Fruit fly (Drosophila melanogaster) whole organism, embryonic: ENCODE results near the gene HisCl1.

ENCODE experiments used
- Ada2b ChIP-seq: fragments of 200-800 bp; sonication (Bioruptor generic); IDR thresholded peaks from 2 replicates; pipeline ENCODE4 v1.3.6; 2022; ENCODE audit warnings: missing biosample characterization, missing genetic modification characterization
- Aef1 ChIP-seq: fragments of 200-800 bp; sonication (Bioruptor generic); IDR thresholded peaks from 3 replicates; pipeline ENCODE4 v1.3.6; 2022; ENCODE audit warnings: missing biosample characterization, missing genetic modification characterization
- Asciz ChIP-seq: fragments of 200-800 bp; sonication (Bioruptor generic); optimal IDR thresholded peaks from 2 replicates; lab custom pipeline; 2017; ENCODE audit warnings: missing biosample characterization, mild to moderate bottlenecking, missing genetic modification characterization, missing genetic modification reagents
- CG10267 ChIP-seq: fragments of 200-800 bp; sonication (Bioruptor generic); optimal IDR thresholded peaks from 2 replicates; lab custom pipeline; 2018; ENCODE audit warnings: missing biosample characterization, mild to moderate bottlenecking, missing genetic modification characterization, moderate library complexity
- CG10366 ChIP-seq: fragments of 200-800 bp; sonication (Bioruptor generic); IDR thresholded peaks from 2 replicates; pipeline ENCODE4 v1.3.6; 2022; ENCODE audit warnings: missing biosample characterization, missing genetic modification characterization
- CG10462 ChIP-seq: fragments of 200-800 bp; sonication (Bioruptor generic); optimal IDR thresholded peaks from 2 replicates; lab custom pipeline; 2016; ENCODE audit warnings: missing biosample characterization, missing genetic modification characterization
- CG11247 ChIP-seq: fragments of 200-800 bp; sonication (Bioruptor generic); IDR thresholded peaks from 2 replicates; pipeline ENCODE4 v1.3.6; 2022; ENCODE audit warnings: missing biosample characterization, missing genetic modification characterization
- CG15696 ChIP-seq: fragments of 200-800 bp; sonication (Bioruptor generic); optimal IDR thresholded peaks from 2 replicates; lab custom pipeline; 2019; ENCODE audit warnings: missing biosample characterization, mild to moderate bottlenecking, missing genetic modification characterization, moderate library complexity
- CG1603 ChIP-seq: fragments of 200-800 bp; sonication (Bioruptor generic); optimal IDR thresholded peaks from 2 replicates; lab custom pipeline; 2019; ENCODE audit warnings: missing biosample characterization, mild to moderate bottlenecking, missing genetic modification characterization, moderate library complexity
- CG1832 ChIP-seq: fragments of 200-800 bp; sonication (Bioruptor generic); optimal IDR thresholded peaks from 2 replicates; lab custom pipeline; 2017; ENCODE audit warnings: missing biosample characterization, mild to moderate bottlenecking, missing genetic modification characterization, inconsistent platforms
- CG18476 ChIP-seq: fragments of 200-800 bp; sonication (Bioruptor generic); optimal IDR thresholded peaks from 2 replicates; lab custom pipeline; 2016; ENCODE audit warnings: missing biosample characterization, mild to moderate bottlenecking, missing genetic modification characterization
- CG32532 ChIP-seq: fragments of 200-800 bp; sonication (Bioruptor generic); IDR thresholded peaks from 2 replicates; pipeline ENCODE4 v1.3.6; 2022; ENCODE audit warnings: missing biosample characterization, missing genetic modification characterization
- CG32767 ChIP-seq: fragments of 200-800 bp; sonication (Bioruptor generic); IDR thresholded peaks from 2 replicates; pipeline ENCODE4 v1.3.6; 2022; ENCODE audit warnings: missing biosample characterization, missing genetic modification characterization
- CG32772 ChIP-seq: fragments of 200-800 bp; sonication (Bioruptor generic); IDR thresholded peaks from 2 replicates; pipeline ENCODE4 v1.3.6; 2022; ENCODE audit warnings: missing biosample characterization, missing genetic modification characterization
- CG3838 ChIP-seq: fragments of 200-800 bp; sonication (Bioruptor generic); optimal IDR thresholded peaks from 3 replicates; lab custom pipeline; 2016; ENCODE audit warnings: missing biosample characterization, missing genetic modification characterization
- CG4820 ChIP-seq: fragments of 200-800 bp; sonication (Bioruptor generic); optimal IDR thresholded peaks from 3 replicates; lab custom pipeline; 2016; ENCODE audit warnings: missing biosample characterization, missing genetic modification characterization
- CG7745 ChIP-seq: fragments of 200-800 bp; sonication (Bioruptor generic); optimal IDR thresholded peaks from 2 replicates; lab custom pipeline; 2018; ENCODE audit warnings: missing biosample characterization, mild to moderate bottlenecking, missing genetic modification characterization, moderate library complexity
- CG8765 ChIP-seq: fragments of 200-800 bp; sonication (Bioruptor generic); IDR thresholded peaks from 2 replicates; pipeline ENCODE4 v1.3.6; 2022; ENCODE audit warnings: missing biosample characterization, missing genetic modification characterization
- CG8944 ChIP-seq: fragments of 200-800 bp; sonication (Bioruptor generic); optimal IDR thresholded peaks from 3 replicates; lab custom pipeline; 2016; ENCODE audit warnings: missing biosample characterization, missing genetic modification characterization
- Camta ChIP-seq: fragments of 200-800 bp; sonication (Bioruptor generic); optimal IDR thresholded peaks from 2 replicates; lab custom pipeline; 2016; ENCODE audit warnings: missing biosample characterization, missing genetic modification characterization
- Chrac-16 ChIP-seq: fragments of 200-800 bp; sonication (Bioruptor generic); optimal IDR thresholded peaks from 3 replicates; lab custom pipeline; 2016; ENCODE audit warnings: missing biosample characterization, missing genetic modification characterization
- Dip3 ChIP-seq: fragments of 200-800 bp; sonication (Bioruptor generic); optimal IDR thresholded peaks from 3 replicates; lab custom pipeline; 2016; ENCODE audit warnings: missing biosample characterization, missing genetic modification characterization
- Fer1 ChIP-seq: fragments of 200-800 bp; sonication (Bioruptor generic); optimal IDR thresholded peaks from 2 replicates; lab custom pipeline; 2017; ENCODE audit warnings: missing biosample characterization, mild to moderate bottlenecking, missing genetic modification characterization
- H2.0 ChIP-seq: fragments of 200-800 bp; sonication (Bioruptor generic); IDR thresholded peaks from 2 replicates; pipeline ENCODE4 v1.3.6; 2022; ENCODE audit warnings: missing biosample characterization, missing genetic modification characterization
- HHEX ChIP-seq: fragments of 200-800 bp; sonication (Bioruptor generic); optimal IDR thresholded peaks from 3 replicates; lab custom pipeline; 2017; ENCODE audit warnings: missing biosample characterization, mild to moderate bottlenecking, missing genetic modification characterization, missing genetic modification reagents
- HLHmδ ChIP-seq: fragments of 200-800 bp; sonication (Bioruptor generic); optimal IDR thresholded peaks from 2 replicates; lab custom pipeline; 2018; ENCODE audit warnings: missing biosample characterization, mild to moderate bottlenecking, missing genetic modification characterization, moderate library complexity
- Lhr ChIP-seq: fragments of 200-800 bp; sonication (Bioruptor generic); optimal IDR thresholded peaks from 3 replicates; lab custom pipeline; 2017; ENCODE audit warnings: mild to moderate bottlenecking, missing biosample characterization, missing genetic modification reagents, missing genetic modification characterization
- MTF-1 ChIP-seq: fragments of 200-800 bp; sonication (Bioruptor generic); optimal IDR thresholded peaks from 2 replicates; lab custom pipeline; 2018; ENCODE audit warnings: missing biosample characterization, mild to moderate bottlenecking, missing genetic modification characterization, borderline replicate concordance
- Vsx1 ChIP-seq: fragments of 200-800 bp; sonication (Bioruptor generic); optimal IDR thresholded peaks from 2 replicates; lab custom pipeline; 2017; ENCODE audit warnings: missing biosample characterization, mild to moderate bottlenecking, missing genetic modification characterization, missing genetic modification reagents
- Xbp1 ChIP-seq: fragments of 200-800 bp; sonication (Bioruptor generic); optimal IDR thresholded peaks from 3 replicates; lab custom pipeline; 2016; ENCODE audit warnings: missing biosample characterization, mild to moderate bottlenecking, missing genetic modification characterization
- Xrp1 ChIP-seq: fragments of 200-800 bp; sonication (Bioruptor generic); IDR thresholded peaks from 2 replicates; pipeline ENCODE4 v1.3.6; 2022; ENCODE audit warnings: missing biosample characterization, missing genetic modification characterization
- YL-1 ChIP-seq: fragments of 200-800 bp; sonication (Bioruptor generic); optimal IDR thresholded peaks from 3 replicates; lab custom pipeline; 2017; ENCODE audit warnings: missing biosample characterization, mild to moderate bottlenecking, missing genetic modification characterization
- ato ChIP-seq: fragments of 200-800 bp; sonication (Bioruptor generic); IDR thresholded peaks from 2 replicates; pipeline ENCODE4 v1.3.6; 2022; ENCODE audit warnings: missing biosample characterization, missing genetic modification characterization; ENCODE audit not compliant: partially characterized antibody
- az2 ChIP-seq: fragments of 200-800 bp; sonication (Bioruptor generic); optimal IDR thresholded peaks from 3 replicates; lab custom pipeline; 2016; ENCODE audit warnings: missing biosample characterization, missing genetic modification characterization
- bigmax ChIP-seq: fragments of 200-800 bp; sonication (Bioruptor generic); optimal IDR thresholded peaks from 2 replicates; lab custom pipeline; 2018; ENCODE audit warnings: missing biosample characterization, mild to moderate bottlenecking, missing genetic modification characterization
- br ChIP-seq: fragments of >200 bp; optimal IDR thresholded peaks from 2 replicates; lab custom pipeline; 2017
- cato ChIP-seq: fragments of 200-800 bp; sonication (Bioruptor generic); optimal IDR thresholded peaks from 2 replicates; lab custom pipeline; 2016; ENCODE audit warnings: missing biosample characterization, missing genetic modification characterization, borderline replicate concordance
- cg ChIP-seq: fragments of 200-800 bp; sonication (Bioruptor generic); optimal IDR thresholded peaks from 3 replicates; lab custom pipeline; 2019; ENCODE audit warnings: missing biosample characterization, mild to moderate bottlenecking, missing genetic modification characterization, moderate library complexity
- dan ChIP-seq: fragments of 200-800 bp; sonication (Bioruptor generic); IDR thresholded peaks from 2 replicates; pipeline ENCODE4 v1.3.6; 2022; ENCODE audit warnings: missing biosample characterization, missing genetic modification characterization
- dimm ChIP-seq: fragments of 200-800 bp; sonication (Bioruptor generic); IDR thresholded peaks from 2 replicates; pipeline ENCODE4 v1.3.6; 2022; ENCODE audit warnings: missing biosample characterization, missing genetic modification characterization
- dm ChIP-seq: fragments of 200-800 bp; sonication (Bioruptor generic); optimal IDR thresholded peaks from 3 replicates; lab custom pipeline; 2016; ENCODE audit warnings: missing biosample characterization, missing genetic modification characterization
- dmrt99B ChIP-seq: fragments of 200-800 bp; sonication (Bioruptor generic); optimal IDR thresholded peaks from 2 replicates; lab custom pipeline; 2018; ENCODE audit warnings: missing biosample characterization, mild to moderate bottlenecking, missing genetic modification characterization, moderate library complexity
- en ChIP-seq: fragments of 200-800 bp; sonication (Bioruptor generic); optimal IDR thresholded peaks from 2 replicates; lab custom pipeline; 2016; ENCODE audit warnings: missing biosample characterization, missing genetic modification characterization
- fru ChIP-seq: fragments of >200 bp; optimal IDR thresholded peaks from 2 replicates; lab custom pipeline; 2017
- gfzf ChIP-seq: fragments of 200-800 bp; sonication (Bioruptor generic); optimal IDR thresholded peaks from 2 replicates; lab custom pipeline; 2016; ENCODE audit warnings: missing biosample characterization, mild to moderate bottlenecking, missing genetic modification characterization, moderate library complexity
- kni ChIP-seq: fragments of 200-800 bp; sonication (Bioruptor generic); optimal IDR thresholded peaks from 3 replicates; lab custom pipeline; 2017; ENCODE audit warnings: mild to moderate bottlenecking, missing biosample characterization, missing genetic modification reagents, missing genetic modification characterization
- sr ChIP-seq: fragments of 200-800 bp; sonication (Bioruptor generic); IDR thresholded peaks from 3 replicates; pipeline ENCODE4 v1.3.6; 2022; ENCODE audit warnings: missing biosample characterization, missing genetic modification characterization
- tll ChIP-seq, 2 experiments: fragments of 200-800 bp in 1 of 2; fragments of >200 bp in 1 of 2; sonication (Bioruptor generic) in 1 of 2; optimal IDR thresholded peaks; 2 replicates each; lab custom pipeline; 2017 to 2019; ENCODE audit warnings: missing biosample characterization in 2 of 2, missing genetic modification characterization in 2 of 2, mild to moderate bottlenecking in 1 of 2, moderate library complexity in 1 of 2
- unc-4 ChIP-seq: fragments of 200-800 bp; sonication (Bioruptor generic); IDR thresholded peaks from 2 replicates; pipeline ENCODE4 v1.3.6; 2022; ENCODE audit warnings: missing biosample characterization, missing genetic modification characterization; ENCODE audit not compliant: partially characterized antibody
- vfl ChIP-seq: fragments of 200-800 bp; sonication (Bioruptor generic); optimal IDR thresholded peaks from 2 replicates; lab custom pipeline; 2016; ENCODE audit warnings: missing biosample characterization, missing genetic modification characterization

HisCl1 gene

dm6 chr3R:11818930-11819639, 32.1 kb downstream of the HisCl1 start, which contains the start of the genes COX5A and glo (continued):
- TF ChIP-seq Xbp1 (GFP tag; lab: Kevin White, UChicago) (peak; percentile 87), gfzf (GFP tag; lab: Kevin White, UChicago) (peak; percentile 91), CG18476 (peak; percentile 50), CG10267 (tag; lab: Kevin White, UChicago) (peak; percentile 85), H2.0 (peak; percentile 64; the same call in 1 of the 2 replicates), Fer1 (peak; percentile 69), CG32532 (GFP tag; lab: Robert Waterston, UW) (peak; percentile 88), CG4820 (GFP tag; lab: Kevin White, UChicago) (peak; percentile 71), Chrac-16 (GFP tag; lab: Kevin White, UChicago) (peak; percentile 83), bigmax (no peak), dmrt99B (no peak), CG7745 (tag; lab: Kevin White, UChicago) (no peak), unc-4 (peak; percentile 12; the same call in 1 of the 2 replicates), cato (GFP tag; lab: Kevin White, UChicago) (peak; percentile 22), CG1832 (GFP tag; lab: Kevin White, UChicago) (no peak), Asciz (peak; percentile 56), en (GFP tag; lab: Kevin White, UChicago) (peak; percentile 69), CG15696 (peak; percentile 77), HHEX (GFP tag; lab: Kevin White, UChicago) (peak; percentile 56), Vsx1 (GFP tag; lab: Kevin White, UChicago) (no peak), dm (GFP tag; lab: Kevin White, UChicago) (peak; percentile 91), CG3838 (GFP tag; lab: Kevin White, UChicago) (peak; percentile 27), Ada2b (GFP tag; lab: Robert Waterston, UW) (peak; percentile 73), cg (GFP tag; lab: Kevin White, UChicago) (no peak), YL-1 (peak; percentile 95), Xrp1 (peak; percentile 81), CG32772 (GFP tag; lab: Robert Waterston, UW) (peak; percentile 70), sr (GFP tag; lab: Robert Waterston, UW) (0 out of 3 replicates have a peak, but pooled peaks have one; percentile 20), CG1603 (tag; lab: Kevin White, UChicago) (peak; percentile 86), fru (no peak), vfl (GFP tag; lab: Kevin White, UChicago) (peak; percentile 82), az2 (GFP tag; lab: Kevin White, UChicago) (peak; percentile 76), tll (GFP tag; optimal IDR thresholded peaks at IDR 0.05; lab: Kevin White, UChicago) (peak; percentile 32), CG8944 (GFP tag; lab: Kevin White, UChicago) (peak; percentile 81), CG32767 (GFP tag; lab: Robert Waterston, UW) (no peak), CG11247 (GFP tag; lab: Robert Waterston, UW) (peak; percentile 70), HLHmδ (no peak), MTF-1 (peak; percentile 46), dan (GFP tag; lab: Robert Waterston, UW) (no peak), Dip3 (peak; percentile 77), kni (GFP tag; lab: Kevin White, UChicago) (peak; percentile 39), CG10366 (peak; percentile 79), CG8765 (GFP tag; lab: Robert Waterston, UW) (peak; percentile 77), dimm (GFP tag; lab: Robert Waterston, UW) (no peak), Aef1 (GFP tag; lab: Robert Waterston, UW) (peak; percentile 43; the same call in 1 of the 3 replicates), CG10462 (GFP tag; lab: Kevin White, UChicago) (peak; percentile 66), ato (no peak), br (no peak), Camta (GFP tag; lab: Kevin White, UChicago) (peak; percentile 82), Lhr (GFP tag; lab: Kevin White, UChicago) (peak; percentile 65)
